Fruit fly (Drosophila melanogaster) whole organism, embryonic: ENCODE results near the gene CG10510.

Source experiments
- Bgb ChIP-seq: fragments of 200-800 bp; sonication (Bioruptor generic); IDR thresholded peaks from 2 replicates; pipeline ENCODE4 v1.3.6; 2022; ENCODE audit warnings: missing biosample characterization, missing genetic modification characterization; ENCODE audit not compliant: partially characterized antibody
- CG10366 ChIP-seq: fragments of 200-800 bp; sonication (Bioruptor generic); IDR thresholded peaks from 2 replicates; pipeline ENCODE4 v1.3.6; 2022; ENCODE audit warnings: missing biosample characterization, missing genetic modification characterization
- CG12071 ChIP-seq: fragments of 200-800 bp; sonication (Bioruptor generic); optimal IDR thresholded peaks from 3 replicates; lab custom pipeline; 2018; ENCODE audit warnings: missing biosample characterization, mild to moderate bottlenecking, missing genetic modification characterization
- CG13424 ChIP-seq: fragments of 200-800 bp; sonication (Bioruptor generic); optimal IDR thresholded peaks from 2 replicates; lab custom pipeline; 2019; ENCODE audit warnings: missing biosample characterization, mild to moderate bottlenecking, missing genetic modification characterization, moderate library complexity
- CG13894 ChIP-seq: fragments of 200-800 bp; sonication (Bioruptor generic); optimal IDR thresholded peaks from 3 replicates; lab custom pipeline; 2018; ENCODE audit warnings: missing biosample characterization, mild to moderate bottlenecking, missing genetic modification characterization, moderate library complexity
- CG15514 ChIP-seq: fragments of 200-800 bp; sonication (Bioruptor generic); optimal IDR thresholded peaks from 3 replicates; lab custom pipeline; 2017; ENCODE audit warnings: missing biosample characterization, missing genetic modification characterization, mild to moderate bottlenecking, moderate library complexity, missing genetic modification reagents
- CG17568 ChIP-seq: fragments of 200-800 bp; sonication (Bioruptor generic); optimal IDR thresholded peaks from 2 replicates; lab custom pipeline; 2018; ENCODE audit warnings: missing biosample characterization, mild to moderate bottlenecking, missing genetic modification characterization, moderate library complexity
- CG18599 ChIP-seq: fragments of 200-800 bp; sonication (Bioruptor generic); optimal IDR thresholded peaks from 3 replicates; lab custom pipeline; 2017; ENCODE audit warnings: missing biosample characterization, missing genetic modification characterization, mild to moderate bottlenecking, moderate library complexity, missing genetic modification reagents
- CG2712 ChIP-seq: fragments of 200-800 bp; optimal IDR thresholded peaks from 3 replicates; lab custom pipeline; 2019; ENCODE audit warnings: missing biosample characterization, mild to moderate bottlenecking, missing genetic modification characterization, moderate library complexity
- CG31388 ChIP-seq: fragments of 200-800 bp; sonication (Bioruptor generic); optimal IDR thresholded peaks from 2 replicates; lab custom pipeline; 2016; ENCODE audit warnings: missing biosample characterization, missing genetic modification characterization
- CG43689 ChIP-seq: fragments of 200-800 bp; sonication (Bioruptor generic); IDR thresholded peaks from 2 replicates; pipeline ENCODE4 v1.3.6; 2022; ENCODE audit warnings: missing biosample characterization, missing genetic modification characterization
- CG4854 ChIP-seq: fragments of 200-800 bp; sonication (Bioruptor generic); optimal IDR thresholded peaks from 2 replicates; lab custom pipeline; 2016; ENCODE audit warnings: missing biosample characterization, missing genetic modification characterization, inconsistent platforms
- CG5245 ChIP-seq: fragments of 200-800 bp; sonication (Bioruptor generic); optimal IDR thresholded peaks from 3 replicates; lab custom pipeline; 2016; ENCODE audit warnings: missing biosample characterization, missing genetic modification characterization
- CG6254 ChIP-seq: fragments of 200-800 bp; sonication (Bioruptor generic); optimal IDR thresholded peaks from 3 replicates; lab custom pipeline; 2017; ENCODE audit warnings: mild to moderate bottlenecking, missing biosample characterization, missing genetic modification reagents, missing genetic modification characterization
- CG6765 ChIP-seq: fragments of 200-800 bp; sonication (Bioruptor generic); optimal IDR thresholded peaks from 3 replicates; lab custom pipeline; 2017; ENCODE audit warnings: missing biosample characterization, mild to moderate bottlenecking, missing genetic modification characterization
- CG7556 ChIP-seq: fragments of 200-800 bp; sonication (Bioruptor generic); optimal IDR thresholded peaks from 2 replicates; lab custom pipeline; 2017; ENCODE audit warnings: missing biosample characterization, mild to moderate bottlenecking, missing genetic modification characterization
- Chrac-16 ChIP-seq: fragments of 200-800 bp; sonication (Bioruptor generic); optimal IDR thresholded peaks from 3 replicates; lab custom pipeline; 2016; ENCODE audit warnings: missing biosample characterization, missing genetic modification characterization
- Deaf1 ChIP-seq: fragments of 200-800 bp; optimal IDR thresholded peaks from 3 replicates; lab custom pipeline; 2019; ENCODE audit warnings: missing biosample characterization, mild to moderate bottlenecking, missing genetic modification characterization, moderate library complexity
- Kr ChIP-seq: fragments of 200-800 bp; sonication (Bioruptor generic); optimal IDR thresholded peaks from 2 replicates; lab custom pipeline; 2017; ENCODE audit warnings: missing biosample characterization, mild to moderate bottlenecking, missing genetic modification characterization
- Lhr ChIP-seq: fragments of 200-800 bp; sonication (Bioruptor generic); optimal IDR thresholded peaks from 3 replicates; lab custom pipeline; 2017; ENCODE audit warnings: mild to moderate bottlenecking, missing biosample characterization, missing genetic modification reagents, missing genetic modification characterization
- MTF-1 ChIP-seq: fragments of 200-800 bp; sonication (Bioruptor generic); optimal IDR thresholded peaks from 2 replicates; lab custom pipeline; 2018; ENCODE audit warnings: missing biosample characterization, mild to moderate bottlenecking, missing genetic modification characterization, borderline replicate concordance
- Med ChIP-seq: fragments of 200-800 bp; sonication (Bioruptor generic); peaks from one replicate; lab custom pipeline; 2016; ENCODE audit warnings: missing biosample characterization, missing genetic modification characterization, mild to moderate bottlenecking, inconsistent platforms, moderate library complexity
- Mrtf ChIP-seq: fragments of 200-800 bp; sonication (Bioruptor generic); IDR thresholded peaks from 3 replicates; pipeline ENCODE4 v1.3.6; 2022; ENCODE audit warnings: missing biosample characterization, missing genetic modification characterization
- Oli ChIP-seq: fragments of 200-800 bp; sonication (Bioruptor generic); optimal IDR thresholded peaks from 2 replicates; lab custom pipeline; 2018; ENCODE audit warnings: missing biosample characterization, mild to moderate bottlenecking, missing genetic modification characterization, moderate library complexity
- Poxn ChIP-seq: fragments of 200-800 bp; sonication (Bioruptor generic); IDR thresholded peaks from 2 replicates; pipeline ENCODE4 v1.3.6; 2022; ENCODE audit warnings: missing biosample characterization, missing genetic modification characterization
- Ravus ChIP-seq: fragments of 200-800 bp; sonication (Bioruptor generic); IDR thresholded peaks from 2 replicates; pipeline ENCODE4 v1.3.6; 2022; ENCODE audit warnings: missing biosample characterization, missing genetic modification characterization
- Rfx ChIP-seq: fragments of 200-800 bp; sonication (Bioruptor generic); IDR thresholded peaks from 2 replicates; pipeline ENCODE4 v1.3.6; 2022; ENCODE audit warnings: missing biosample characterization, missing genetic modification characterization
- Trl ChIP-seq, 3 experiments: fragments of >200 bp in 2 of 3; fragments of 200-800 bp in 1 of 3; sonication (Bioruptor generic) in 1 of 3; optimal IDR thresholded peaks; 2 replicates in 1 of 3; 3 replicates in 2 of 3; lab custom pipeline; 2016 to 2017; ENCODE audit warnings: missing biosample characterization in 1 of 3, missing genetic modification characterization in 1 of 3
- abd-A ChIP-seq: fragments of 200-800 bp; sonication (Bioruptor generic); optimal IDR thresholded peaks from 3 replicates; lab custom pipeline; 2019; ENCODE audit warnings: missing biosample characterization, mild to moderate bottlenecking, missing genetic modification characterization, moderate library complexity
- br ChIP-seq: fragments of >200 bp; optimal IDR thresholded peaks from 2 replicates; lab custom pipeline; 2017
- cas ChIP-seq: fragments of 200-800 bp; sonication (Bioruptor generic); IDR thresholded peaks from 2 replicates; pipeline ENCODE4 v1.3.6; 2022; ENCODE audit warnings: missing biosample characterization, missing genetic modification characterization
- chm ChIP-seq: fragments of 200-800 bp; sonication (Bioruptor generic); IDR thresholded peaks from 2 replicates; pipeline ENCODE4 v1.3.6; 2022; ENCODE audit warnings: missing biosample characterization, missing genetic modification characterization
- gro ChIP-seq: fragments of 200-800 bp; sonication (Bioruptor generic); optimal IDR thresholded peaks from 2 replicates; lab custom pipeline; 2016; ENCODE audit warnings: missing biosample characterization, missing genetic modification characterization
- hbn ChIP-seq: fragments of 200-800 bp; sonication (Bioruptor generic); IDR thresholded peaks from 2 replicates; pipeline ENCODE4 v1.3.6; 2022; ENCODE audit warnings: missing biosample characterization, missing genetic modification characterization; ENCODE audit not compliant: partially characterized antibody
- hkb ChIP-seq, 2 experiments: fragments of 200-800 bp in 1 of 2; fragments of >200 bp in 1 of 2; sonication (Bioruptor generic) in 1 of 2; IDR thresholded peaks in 1 of 2; optimal IDR thresholded peaks in 1 of 2; 2 replicates each; pipeline versions ENCODE4 v1.3.6 to Lab custom; 2017 to 2022; ENCODE audit warnings: missing biosample characterization in 1 of 2, missing genetic modification characterization in 1 of 2
- klu ChIP-seq: fragments of 200-800 bp; sonication (Bioruptor generic); IDR thresholded peaks from 2 replicates; pipeline ENCODE4 v1.3.6; 2022; ENCODE audit warnings: missing biosample characterization, missing genetic modification characterization
- mirr ChIP-seq: fragments of 200-800 bp; sonication (Bioruptor generic); optimal IDR thresholded peaks from 3 replicates; lab custom pipeline; 2018; ENCODE audit warnings: missing biosample characterization, mild to moderate bottlenecking, missing genetic modification characterization
- onecut ChIP-seq: fragments of 200-800 bp; sonication (Bioruptor generic); IDR thresholded peaks from 2 replicates; pipeline ENCODE4 v1.3.6; 2022; ENCODE audit warnings: missing biosample characterization, missing genetic modification characterization
- pfk ChIP-seq: fragments of 200-800 bp; sonication (Bioruptor generic); optimal IDR thresholded peaks from 2 replicates; lab custom pipeline; 2018; ENCODE audit warnings: missing biosample characterization, mild to moderate bottlenecking, missing genetic modification characterization, moderate library complexity
- pnt ChIP-seq: fragments of 200-800 bp; sonication (Bioruptor generic); optimal IDR thresholded peaks from 3 replicates; lab custom pipeline; 2016; ENCODE audit warnings: missing biosample characterization, missing genetic modification characterization
- rib ChIP-seq: fragments of 200-800 bp; sonication (Bioruptor generic); IDR thresholded peaks from 2 replicates; pipeline ENCODE4 v1.3.6; 2022; ENCODE audit warnings: missing biosample characterization, missing genetic modification characterization
- row ChIP-seq: fragments of 200-800 bp; sonication (Bioruptor generic); IDR thresholded peaks from 3 replicates; pipeline ENCODE4 v1.3.6; 2022; ENCODE audit warnings: missing biosample characterization, missing genetic modification characterization
- scrt ChIP-seq: fragments of 200-800 bp; sonication (Bioruptor generic); optimal IDR thresholded peaks from 2 replicates; lab custom pipeline; 2018; ENCODE audit warnings: missing biosample characterization, mild to moderate bottlenecking, missing genetic modification characterization, moderate library complexity
- sd ChIP-seq: fragments of 200-800 bp; sonication (Bioruptor generic); optimal IDR thresholded peaks from 3 replicates; lab custom pipeline; 2018; ENCODE audit warnings: missing biosample characterization, mild to moderate bottlenecking, missing genetic modification characterization, moderate library complexity
- shn ChIP-seq: fragments of 200-800 bp; sonication (Bioruptor generic); optimal IDR thresholded peaks from 3 replicates; lab custom pipeline; 2016; ENCODE audit warnings: missing biosample characterization, missing genetic modification characterization
- sisA ChIP-seq: fragments of 200-800 bp; sonication (Bioruptor generic); IDR thresholded peaks from 2 replicates; pipeline ENCODE4 v1.3.6; 2022; ENCODE audit warnings: missing biosample characterization, missing genetic modification characterization
- vvl ChIP-seq: fragments of 200-800 bp; sonication (Bioruptor generic); IDR thresholded peaks from 2 replicates; pipeline ENCODE4 v1.3.6; 2022; ENCODE audit warnings: missing biosample characterization, missing genetic modification characterization
- zfh2 ChIP-seq: fragments of 200-800 bp; sonication (Bioruptor generic); optimal IDR thresholded peaks from 2 replicates; lab custom pipeline; 2016; ENCODE audit warnings: missing biosample characterization, missing genetic modification characterization

Gene CG10510

dm6 chr3L:21185622-21186021 is 24.3 kb downstream of the CG10510 start:
- TF ChIP-seq CG15514 (GFP tag; lab: Kevin White, UChicago) (peak; percentile 97), Trl (optimal IDR thresholded peaks at IDR 0.05; lab: Kevin White, UChicago) (peak in 1 of 2 experiments; percentile 27), Trl (GFP tag; optimal IDR thresholded peaks at IDR 0.05; lab: Kevin White, UChicago) (no peak), CG18599 (GFP tag; lab: Kevin White, UChicago) (peak; percentile 3), Kr (GFP tag; lab: Kevin White, UChicago) (no peak), CG6765 (GFP tag; lab: Kevin White, UChicago) (peak; percentile 13), CG10366 (GFP tag; lab: Robert Waterston, UW) (peak; percentile 33; the same call in 1 of the 2 replicates), Deaf1 (tag; lab: Kevin White, UChicago) (peak; percentile 13), onecut (peak; percentile 97), klu (GFP tag; lab: Robert Waterston, UW) (no peak), Rfx (GFP tag; lab: Robert Waterston, UW) (peak; percentile 28; the same call in 1 of the 2 replicates), scrt (GFP tag; lab: Kevin White, UChicago) (peak; percentile 62), Med (GFP tag; lab: Kevin White, UChicago) (peak; percentile 57), row (GFP tag; lab: Robert Waterston, UW) (peak; percentile 38; the same call in 1 of the 3 replicates), CG13894 (tag; lab: Kevin White, UChicago) (peak; percentile 25), CG13424 (tag; lab: Kevin White, UChicago) (no peak), Chrac-16 (GFP tag; lab: Kevin White, UChicago) (no peak), abd-A (tag; lab: Kevin White, UChicago) (peak; percentile 55)

- TF ChIP-seq CG43689 (GFP tag; lab: Robert Waterston, UW), result no peak
- peak; percentile 30 for TF ChIP-seq shn (GFP tag; lab: Kevin White, UChicago)
- no peak for TF ChIP-seq CG17568
- TF ChIP-seq Bgb (GFP tag; lab: Robert Waterston, UW), result no peak
- TF ChIP-seq br (lab: Kevin White, UChicago), result no peak
- peak; percentile 56; the same call in 1 of the 3 replicates for TF ChIP-seq Mrtf (GFP tag; lab: Robert Waterston, UW)
- TF ChIP-seq CG31388, result no peak
- no peak for TF ChIP-seq MTF-1 (GFP tag; lab: Kevin White, UChicago)
- TF ChIP-seq CG4854, result peak; percentile 28
- TF ChIP-seq sd (tag; lab: Kevin White, UChicago), result peak; percentile 77
- TF ChIP-seq mirr (GFP tag; lab: Kevin White, UChicago), result no peak
- peak; percentile 69 for TF ChIP-seq sisA (GFP tag; lab: Robert Waterston, UW)
- peak; percentile 11 for TF ChIP-seq CG12071 (GFP tag; lab: Kevin White, UChicago)
- TF ChIP-seq CG6254 (GFP tag; lab: Kevin White, UChicago), result no peak
- peak; percentile 31 for TF ChIP-seq CG2712
- peak; percentile 72 for TF ChIP-seq zfh2 (GFP tag; lab: Kevin White, UChicago)
- TF ChIP-seq CG5245 (GFP tag; lab: Kevin White, UChicago), result no peak
- peak; percentile 74; the same call in 1 of the 2 replicates for TF ChIP-seq vvl (GFP tag; lab: Robert Waterston, UW)
- TF ChIP-seq gro, result peak; percentile 30
- TF ChIP-seq Lhr (GFP tag; lab: Kevin White, UChicago), result no peak
- TF ChIP-seq cas (GFP tag; lab: Robert Waterston, UW), result peak; percentile 52; the same call in 1 of the 2 replicates
- peak; percentile 66 for TF ChIP-seq CG7556
- TF ChIP-seq pfk (GFP tag; lab: Kevin White, UChicago), result no peak
- peak; percentile 85; the same call in 1 of the 2 replicates for TF ChIP-seq rib (GFP tag; lab: Robert Waterston, UW)
- TF ChIP-seq hbn, result no peak
- no peak for TF ChIP-seq chm (GFP tag; lab: Robert Waterston, UW)
- no peak for TF ChIP-seq hkb (optimal IDR thresholded peaks at IDR 0.05; lab: Kevin White, UChicago)
- TF ChIP-seq hkb (GFP tag; IDR thresholded peaks at IDR 0.05; lab: Robert Waterston, UW), result peak; percentile 66
- 0 out of 2 replicates have a peak, but pooled peaks have one; percentile 45 for TF ChIP-seq Poxn (GFP tag; lab: Robert Waterston, UW)
- peak; percentile 52 for TF ChIP-seq Oli (tag; lab: Kevin White, UChicago)
- TF ChIP-seq pnt (GFP tag; lab: Kevin White, UChicago), result peak; percentile 5
- peak; percentile 51 for TF ChIP-seq Ravus (GFP tag; lab: Robert Waterston, UW)
Observed at dm6 chr3L:21176935-21177581, 32.8 kb downstream of the CG10510 start.
